Worm (Caenorhabditis elegans): Measurements from ENCODE around the gene Y32B12C.1.

- TF ChIP-seq snpc-4 (tag; optimal IDR thresholded peaks at IDR 0.05): no peak
- TF ChIP-seq ztf-11 (tag; optimal IDR thresholded peaks at IDR 0.05): no peak
- TF ChIP-seq lin-13 (tag; optimal IDR thresholded peaks at IDR 0.05): no peak
- TF ChIP-seq elt-1 (tag; optimal IDR thresholded peaks at IDR 0.05; ENCODE audit: borderline replicate concordance, insufficient read depth): no peak
- TF ChIP-seq unc-39 (tag; optimal IDR thresholded peaks at IDR 0.05): no peak
- TF ChIP-seq pha-4 (tag; optimal IDR thresholded peaks at IDR 0.05): no peak
- no peak for TF ChIP-seq unc-62 (GFP tag; optimal IDR thresholded peaks at IDR 0.05)
Measured at ce11 chrV:16622754-16623261, 16.4 kb downstream of the Y32B12C.1 start, which contains the start of gene Y70C5A.2.
